Worm (Caenorhabditis elegans): Measurements from ENCODE around the gene lido-12.

Gene lido-12

ce11 chrII:2967064-2967463, 38.5 kb upstream of the lido-12 start (continued):
- TF ChIP-seq nhr-20 (tag; optimal IDR thresholded peaks at IDR 0.05) (peak; percentile 37), hpl-2 (GFP tag; optimal IDR thresholded peaks at IDR 0.05) (no peak), snu-23 (GFP tag; optimal IDR thresholded peaks at IDR 0.05) (peak; percentile 7), ces-1 (GFP tag; optimal IDR thresholded peaks at IDR 0.05) (no peak), lir-3 (tag; optimal IDR thresholded peaks at IDR 0.05; ENCODE audit: poor library complexity) (no peak), nhr-47 (tag; optimal IDR thresholded peaks at IDR 0.05) (peak; percentile 1), xbp-1 (tag; optimal IDR thresholded peaks at IDR 0.05) (no peak), lin-35 (GFP tag; optimal IDR thresholded peaks at IDR 0.05) (no peak), skn-1 (tag; optimal IDR thresholded peaks at IDR 0.05) (no peak), nhr-28 (tag; optimal IDR thresholded peaks at IDR 0.05) (no peak), mab-9 (GFP tag; IDR thresholded peaks at IDR 0.05) (no peak), nhr-71 (tag; optimal IDR thresholded peaks at IDR 0.05) (peak; percentile 31), sptf-1 (tag; optimal IDR thresholded peaks at IDR 0.05) (no peak), efl-1 (optimal IDR thresholded peaks at IDR 0.05) (peak; percentile 6 to 23), efl-1 (GFP tag; optimal IDR thresholded peaks at IDR 0.05 in 1 of 2) (peak in 1 of 2 experiments; percentile 88), tlp-1 (tag; optimal IDR thresholded peaks at IDR 0.05) (no peak)

- TF ChIP-seq mab-9 (GFP tag; IDR thresholded peaks at IDR 0.05) (peak; percentile 99), pqm-1 (tag; optimal IDR thresholded peaks at IDR 0.05) (no peak), F16B12.6 (tag; optimal IDR thresholded peaks at IDR 0.05) (peak; percentile 38), C04F5.9 (tag; optimal IDR thresholded peaks at IDR 0.05) (peak; percentile 72), ceh-82 (tag; optimal IDR thresholded peaks at IDR 0.05) (peak; percentile 75 to 96 (median 94)), unc-130 (tag; optimal IDR thresholded peaks at IDR 0.05) (peak; percentile 71), fos-1 (tag; optimal IDR thresholded peaks at IDR 0.05) (peak; percentile 90), nhr-237 (tag; optimal IDR thresholded peaks at IDR 0.05) (peak; percentile 89), nhr-19 (GFP tag; conservative IDR thresholded peaks at IDR 0.05) (peak; percentile 98), lin-39 (tag; optimal IDR thresholded peaks at IDR 0.05) (peak; percentile 89), skn-1 (tag; optimal IDR thresholded peaks at IDR 0.05) (peak; percentile 93), nhr-11 (tag; optimal IDR thresholded peaks at IDR 0.05) (peak; percentile 90), ceh-63 (GFP tag; optimal IDR thresholded peaks at IDR 0.05) (peak; percentile 45), lin-14 (GFP tag; optimal IDR thresholded peaks at IDR 0.05) (peak; percentile 100), hlh-4 (tag; optimal IDR thresholded peaks at IDR 0.05) (no peak), ama-1 (optimal IDR thresholded peaks at IDR 0.05) (peak; percentile 57), nhr-12 (tag; optimal IDR thresholded peaks at IDR 0.05) (peak; percentile 46), ets-5 (GFP tag; IDR thresholded peaks at IDR 0.05) (peak; percentile 87; the same call in 1 of the 2 replicates), alr-1 (tag; optimal IDR thresholded peaks at IDR 0.05; ENCODE audit: borderline replicate concordance) (no peak), isw-1 (GFP tag; IDR thresholded peaks at IDR 0.05) (peak; percentile 95), C16A3.4 (tag; optimal IDR thresholded peaks at IDR 0.05) (peak; percentile 82), tbx-2 (tag; optimal IDR thresholded peaks at IDR 0.05) (peak; percentile 98), ceh-90 (tag; optimal IDR thresholded peaks at IDR 0.05) (no peak), fkh-10 (GFP tag; optimal IDR thresholded peaks at IDR 0.05) (peak; percentile 92), mef-2 (tag; optimal IDR thresholded peaks at IDR 0.05) (peak; percentile 91), vab-15 (tag; optimal IDR thresholded peaks at IDR 0.05) (peak; percentile 54), hlh-17 (GFP tag; optimal IDR thresholded peaks at IDR 0.05; ENCODE audit: borderline replicate concordance) (peak; percentile 81), snu-23 (GFP tag; optimal IDR thresholded peaks at IDR 0.05) (peak; percentile 94), unc-98 (GFP tag; IDR thresholded peaks at IDR 0.05) (peak; percentile 79; the same call in 1 of the 2 replicates), lin-35 (GFP tag; optimal IDR thresholded peaks at IDR 0.05) (peak; percentile 69 to 91), Y116A8C.19 (tag; optimal IDR thresholded peaks at IDR 0.05; ENCODE audit: borderline replicate concordance) (no peak), ceh-88 (GFP tag; IDR thresholded peaks at IDR 0.05) (peak; percentile 96), lin-13 (GFP tag; optimal IDR thresholded peaks at IDR 0.05) (peak; percentile 94), zag-1 (tag; optimal IDR thresholded peaks at IDR 0.05) (peak; percentile 28), unc-62 (GFP tag; optimal IDR thresholded peaks at IDR 0.05) (peak; percentile 87), sox-4 (tag; optimal IDR thresholded peaks at IDR 0.05) (peak; percentile 80), tlp-1 (tag; optimal IDR thresholded peaks at IDR 0.05) (no peak), fkh-8 (tag; optimal IDR thresholded peaks at IDR 0.05) (peak; percentile 97), pag-3 (tag; optimal IDR thresholded peaks at IDR 0.05; ENCODE audit: borderline replicate concordance, insufficient read depth) (no peak), jun-1 (tag; optimal IDR thresholded peaks at IDR 0.05) (peak; percentile 98), blmp-1 (tag; optimal IDR thresholded peaks at IDR 0.05) (peak; percentile 93)
Observed at ce11 chrII:2973940-2974402, 31.6 kb upstream of the lido-12 start.
